Fruit fly (Drosophila melanogaster) whole organism, embryonic: ENCODE results near the gene zyd.

ENCODE experiments used
- Abd-B ChIP-seq: fragments of 200-800 bp; sonication (Bioruptor generic); optimal IDR thresholded peaks from 2 replicates; lab custom pipeline; 2018; ENCODE audit warnings: missing biosample characterization, mild to moderate bottlenecking, missing genetic modification characterization, moderate library complexity
- Aef1 ChIP-seq: fragments of 200-800 bp; sonication (Bioruptor generic); IDR thresholded peaks from 3 replicates; pipeline ENCODE4 v1.3.6; 2022; ENCODE audit warnings: missing biosample characterization, missing genetic modification characterization
- Asciz ChIP-seq: fragments of 200-800 bp; sonication (Bioruptor generic); optimal IDR thresholded peaks from 2 replicates; lab custom pipeline; 2017; ENCODE audit warnings: missing biosample characterization, mild to moderate bottlenecking, missing genetic modification characterization, missing genetic modification reagents
- BtbVII ChIP-seq: fragments of 200-800 bp; sonication (Bioruptor generic); optimal IDR thresholded peaks from 3 replicates; lab custom pipeline; 2017; ENCODE audit warnings: missing biosample characterization, mild to moderate bottlenecking, missing genetic modification characterization
- CG10654 ChIP-seq: fragments of 200-800 bp; sonication (Bioruptor generic); optimal IDR thresholded peaks from 2 replicates; lab custom pipeline; 2016; ENCODE audit warnings: missing biosample characterization, missing genetic modification characterization
- CG11695 ChIP-seq: fragments of 200-800 bp; sonication (Bioruptor generic); IDR thresholded peaks from 3 replicates; pipeline ENCODE4 v1.3.6; 2022; ENCODE audit warnings: missing biosample characterization, missing genetic modification characterization
- CG11696 ChIP-seq: fragments of 200-800 bp; sonication (Bioruptor generic); IDR thresholded peaks from 2 replicates; pipeline ENCODE4 v1.3.6; 2022; ENCODE audit warnings: missing biosample characterization, missing genetic modification characterization
- CG12236 ChIP-seq: fragments of 200-800 bp; sonication (Bioruptor generic); optimal IDR thresholded peaks from 2 replicates; lab custom pipeline; 2016; ENCODE audit warnings: missing biosample characterization, missing genetic modification characterization
- CG13424 ChIP-seq: fragments of 200-800 bp; sonication (Bioruptor generic); optimal IDR thresholded peaks from 2 replicates; lab custom pipeline; 2019; ENCODE audit warnings: missing biosample characterization, mild to moderate bottlenecking, missing genetic modification characterization, moderate library complexity
- CG1832 ChIP-seq: fragments of 200-800 bp; sonication (Bioruptor generic); optimal IDR thresholded peaks from 2 replicates; lab custom pipeline; 2017; ENCODE audit warnings: missing biosample characterization, mild to moderate bottlenecking, missing genetic modification characterization, inconsistent platforms
- CG18764 ChIP-seq: fragments of 200-800 bp; sonication (Bioruptor generic); optimal IDR thresholded peaks from 3 replicates; lab custom pipeline; 2016; ENCODE audit warnings: missing biosample characterization, missing genetic modification characterization
- CG2129 ChIP-seq: fragments of 200-800 bp; sonication (Bioruptor generic); IDR thresholded peaks from 2 replicates; pipeline ENCODE4 v1.3.6; 2022; ENCODE audit warnings: missing biosample characterization, missing genetic modification characterization; ENCODE audit not compliant: partially characterized antibody
- CG43689 ChIP-seq: fragments of 200-800 bp; sonication (Bioruptor generic); IDR thresholded peaks from 2 replicates; pipeline ENCODE4 v1.3.6; 2022; ENCODE audit warnings: missing biosample characterization, missing genetic modification characterization
- CG4404 ChIP-seq: fragments of 200-800 bp; sonication (Bioruptor generic); IDR thresholded peaks from 2 replicates; pipeline ENCODE4 v1.3.6; 2022; ENCODE audit warnings: missing biosample characterization, missing genetic modification characterization
- CG5245 ChIP-seq: fragments of 200-800 bp; sonication (Bioruptor generic); optimal IDR thresholded peaks from 3 replicates; lab custom pipeline; 2016; ENCODE audit warnings: missing biosample characterization, missing genetic modification characterization
- CG5953 ChIP-seq: fragments of 200-800 bp; sonication (Bioruptor generic); IDR thresholded peaks from 2 replicates; pipeline ENCODE4 v1.3.6; 2022; ENCODE audit warnings: missing biosample characterization, missing genetic modification characterization
- CG6254 ChIP-seq: fragments of 200-800 bp; sonication (Bioruptor generic); optimal IDR thresholded peaks from 3 replicates; lab custom pipeline; 2017; ENCODE audit warnings: mild to moderate bottlenecking, missing biosample characterization, missing genetic modification reagents, missing genetic modification characterization
- CG6813 ChIP-seq: fragments of 200-800 bp; sonication (Bioruptor generic); optimal IDR thresholded peaks from 2 replicates; lab custom pipeline; 2017; ENCODE audit warnings: missing biosample characterization, missing genetic modification characterization, mild to moderate bottlenecking, moderate library complexity, missing genetic modification reagents
- CG7357 ChIP-seq: fragments of 200-800 bp; sonication (Bioruptor generic); IDR thresholded peaks from 3 replicates; pipeline ENCODE4 v1.3.6; 2022; ENCODE audit warnings: missing biosample characterization, missing genetic modification characterization
- CG7928 ChIP-seq: fragments of 200-800 bp; sonication (Bioruptor generic); optimal IDR thresholded peaks from 2 replicates; lab custom pipeline; 2017; ENCODE audit warnings: missing biosample characterization, mild to moderate bottlenecking, missing genetic modification characterization
- CG8944 ChIP-seq: fragments of 200-800 bp; sonication (Bioruptor generic); optimal IDR thresholded peaks from 3 replicates; lab custom pipeline; 2016; ENCODE audit warnings: missing biosample characterization, missing genetic modification characterization
- CG9437 ChIP-seq: fragments of 200-800 bp; sonication (Bioruptor generic); optimal IDR thresholded peaks from 2 replicates; lab custom pipeline; 2018; ENCODE audit warnings: missing biosample characterization, mild to moderate bottlenecking, missing genetic modification characterization
- CkIIα-i1 ChIP-seq: fragments of 200-800 bp; sonication (Bioruptor generic); IDR thresholded peaks from 2 replicates; pipeline ENCODE4 v1.3.6; 2022; ENCODE audit warnings: missing biosample characterization, missing genetic modification characterization
- Dad ChIP-seq: fragments of 200-800 bp; sonication (Bioruptor generic); optimal IDR thresholded peaks from 3 replicates; lab custom pipeline; 2016; ENCODE audit warnings: missing biosample characterization, missing genetic modification characterization
- Dip3 ChIP-seq: fragments of 200-800 bp; sonication (Bioruptor generic); optimal IDR thresholded peaks from 3 replicates; lab custom pipeline; 2016; ENCODE audit warnings: missing biosample characterization, missing genetic modification characterization
- Dref ChIP-seq: fragments of 200-800 bp; sonication (Bioruptor generic); IDR thresholded peaks from 2 replicates; pipeline ENCODE4 v1.3.6; 2022; ENCODE audit warnings: missing biosample characterization, missing genetic modification characterization
- Elba2 ChIP-seq: fragments of 200-800 bp; sonication (Bioruptor generic); optimal IDR thresholded peaks from 3 replicates; lab custom pipeline; 2016; ENCODE audit warnings: missing biosample characterization, missing genetic modification characterization
- GATAe ChIP-seq: fragments of 200-800 bp; sonication (Bioruptor generic); conservative IDR thresholded peaks from 2 replicates; pipeline ENCODE4 v1.3.6; 2022; ENCODE audit warnings: missing biosample characterization, missing genetic modification characterization
- Gsc ChIP-seq: fragments of 200-800 bp; sonication (Bioruptor generic); IDR thresholded peaks from 2 replicates; pipeline ENCODE4 v1.3.6; 2022; ENCODE audit warnings: missing biosample characterization, missing genetic modification characterization
- Hmr ChIP-seq: fragments of 200-800 bp; sonication (Bioruptor generic); optimal IDR thresholded peaks from 3 replicates; lab custom pipeline; 2017; ENCODE audit warnings: mild to moderate bottlenecking, missing biosample characterization, missing genetic modification reagents, missing genetic modification characterization
- Lpt ChIP-seq: fragments of >200 bp; optimal IDR thresholded peaks from 2 replicates; lab custom pipeline; 2018; ENCODE audit warnings: missing biosample characterization, missing genetic modification characterization
- NFAT ChIP-seq: fragments of 200-800 bp; sonication (Bioruptor generic); IDR thresholded peaks from 2 replicates; pipeline ENCODE4 v1.3.6; 2022; ENCODE audit warnings: missing biosample characterization, missing genetic modification characterization
- Optix ChIP-seq: fragments of 200-800 bp; sonication (Bioruptor generic); IDR thresholded peaks from 3 replicates; pipeline ENCODE4 v1.3.6; 2022; ENCODE audit warnings: missing biosample characterization, missing genetic modification characterization
- Ptx1 ChIP-seq: fragments of 200-800 bp; sonication (Bioruptor generic); IDR thresholded peaks from 2 replicates; pipeline ENCODE4 v1.3.6; 2022; ENCODE audit warnings: missing biosample characterization, missing genetic modification characterization
- TFAM ChIP-seq: fragments of 200-800 bp; sonication (Bioruptor generic); optimal IDR thresholded peaks from 2 replicates; lab custom pipeline; 2017; ENCODE audit warnings: missing biosample characterization, missing genetic modification characterization, inconsistent platforms
- abd-A ChIP-seq: fragments of 200-800 bp; sonication (Bioruptor generic); optimal IDR thresholded peaks from 3 replicates; lab custom pipeline; 2019; ENCODE audit warnings: missing biosample characterization, mild to moderate bottlenecking, missing genetic modification characterization, moderate library complexity
- amos ChIP-seq: fragments of 200-800 bp; sonication (Bioruptor generic); IDR thresholded peaks from 2 replicates; pipeline ENCODE4 v1.3.6; 2022; ENCODE audit warnings: missing biosample characterization, missing genetic modification characterization; ENCODE audit not compliant: partially characterized antibody
- aop ChIP-seq: fragments of 200-800 bp; sonication (Bioruptor generic); IDR thresholded peaks from 2 replicates; pipeline ENCODE4 v1.3.6; 2022; ENCODE audit warnings: missing biosample characterization, missing genetic modification characterization
- bab2 ChIP-seq: fragments of 200-800 bp; sonication (Bioruptor generic); optimal IDR thresholded peaks from 2 replicates; lab custom pipeline; 2016; ENCODE audit warnings: missing biosample characterization, missing genetic modification characterization
- bcd ChIP-seq: fragments of 200-800 bp; sonication (Bioruptor generic); optimal IDR thresholded peaks from 2 replicates; lab custom pipeline; 2017; ENCODE audit warnings: missing biosample characterization, mild to moderate bottlenecking, missing genetic modification characterization
- dan ChIP-seq: fragments of 200-800 bp; sonication (Bioruptor generic); IDR thresholded peaks from 2 replicates; pipeline ENCODE4 v1.3.6; 2022; ENCODE audit warnings: missing biosample characterization, missing genetic modification characterization
- esg ChIP-seq: fragments of 200-800 bp; sonication (Bioruptor generic); conservative IDR thresholded peaks from 2 replicates; pipeline ENCODE4 v1.3.6; 2022; ENCODE audit warnings: missing biosample characterization, missing genetic modification characterization
- hkb ChIP-seq, 2 experiments: fragments of 200-800 bp in 1 of 2; fragments of >200 bp in 1 of 2; sonication (Bioruptor generic) in 1 of 2; IDR thresholded peaks in 1 of 2; optimal IDR thresholded peaks in 1 of 2; 2 replicates each; pipeline versions ENCODE4 v1.3.6 to Lab custom; 2017 to 2022; ENCODE audit warnings: missing biosample characterization in 1 of 2, missing genetic modification characterization in 1 of 2
- ind ChIP-seq: fragments of 200-800 bp; sonication (Bioruptor generic); optimal IDR thresholded peaks from 3 replicates; lab custom pipeline; 2016; ENCODE audit warnings: missing biosample characterization, missing genetic modification characterization
- jumu ChIP-seq: fragments of 200-800 bp; sonication (Bioruptor generic); optimal IDR thresholded peaks from 3 replicates; lab custom pipeline; 2016; ENCODE audit warnings: missing biosample characterization, missing genetic modification characterization
- lilli ChIP-seq: fragments of 200-800 bp; sonication (Bioruptor generic); optimal IDR thresholded peaks from 3 replicates; lab custom pipeline; 2016; ENCODE audit warnings: missing biosample characterization, missing genetic modification characterization
- pan ChIP-seq, 4 experiments: fragments of >200 bp in 3 of 4; fragments of 200-800 bp in 1 of 4; sonication (Bioruptor generic) in 1 of 4; optimal IDR thresholded peaks in 3 of 4; IDR thresholded peaks in 1 of 4; 2 replicates each; pipeline versions ENCODE4 v1.3.6 to Lab custom; 2017 to 2022; ENCODE audit warnings: missing biosample characterization in 2 of 4, missing genetic modification characterization in 2 of 4, mixed read lengths in 1 of 4
- sisA ChIP-seq: fragments of 200-800 bp; sonication (Bioruptor generic); IDR thresholded peaks from 2 replicates; pipeline ENCODE4 v1.3.6; 2022; ENCODE audit warnings: missing biosample characterization, missing genetic modification characterization
- slbo ChIP-seq: fragments of 200-800 bp; sonication (Bioruptor generic); IDR thresholded peaks from 2 replicates; pipeline ENCODE4 v1.3.6; 2022; ENCODE audit warnings: missing biosample characterization, missing genetic modification characterization
- tap ChIP-seq: fragments of 200-800 bp; optimal IDR thresholded peaks from 3 replicates; lab custom pipeline; 2019; ENCODE audit warnings: missing biosample characterization, mild to moderate bottlenecking, missing genetic modification characterization, moderate library complexity
- tup ChIP-seq: fragments of 200-800 bp; sonication (Bioruptor generic); optimal IDR thresholded peaks from 2 replicates; lab custom pipeline; 2016; ENCODE audit warnings: missing biosample characterization, mild to moderate bottlenecking, missing genetic modification characterization, moderate library complexity

The zyd gene

dm6 chrX:23007399-23007798 lies 15.3 kb upstream of the zyd start (continued):
- TF ChIP-seq Hmr (GFP tag; lab: Kevin White, UChicago): peak; percentile 39
- TF ChIP-seq Asciz (GFP tag; lab: Kevin White, UChicago): no peak
- TF ChIP-seq NFAT (GFP tag; lab: Robert Waterston, UW): no peak; the same call in 1 of the 2 replicates
- no peak for TF ChIP-seq CG1832
- TF ChIP-seq Optix (GFP tag; lab: Robert Waterston, UW): no peak
- TF ChIP-seq CG9437 (GFP tag; lab: Kevin White, UChicago): no peak
- no peak for TF ChIP-seq sisA (GFP tag; lab: Robert Waterston, UW)
- peak; percentile 86 for TF ChIP-seq CG2129 (GFP tag; lab: Robert Waterston, UW)
- no peak for TF ChIP-seq pan (optimal IDR thresholded peaks at IDR 0.05; lab: Kevin White, UChicago)
- no peak for TF ChIP-seq pan (GFP tag; optimal IDR thresholded peaks at IDR 0.05 in 1 of 2, IDR thresholded peaks at IDR 0.05 in 1 of 2)
- TF ChIP-seq Ptx1: 0 out of 2 replicates have a peak, but pooled peaks have one; percentile 27
- no peak for TF ChIP-seq Lpt
- TF ChIP-seq CkIIα-i1 (GFP tag; lab: Robert Waterston, UW): no peak
- no peak for TF ChIP-seq GATAe
- TF ChIP-seq CG4404 (GFP tag; lab: Robert Waterston, UW): no peak
- TF ChIP-seq CG7357 (GFP tag; lab: Robert Waterston, UW): no peak
- TF ChIP-seq Gsc: no peak
- no peak for TF ChIP-seq jumu (GFP tag; lab: Kevin White, UChicago)
- TF ChIP-seq Dref (GFP tag; lab: Robert Waterston, UW): peak; percentile 94
- 0 out of 3 replicates have a peak, but pooled peaks have one; percentile 32 for TF ChIP-seq CG11695 (GFP tag; lab: Robert Waterston, UW)
- no peak for TF ChIP-seq CG6813 (GFP tag; lab: Kevin White, UChicago)
- TF ChIP-seq CG5953: no peak
- TF ChIP-seq TFAM (GFP tag; lab: Kevin White, UChicago): no peak
- no peak for TF ChIP-seq Aef1 (GFP tag; lab: Robert Waterston, UW)
- no peak for TF ChIP-seq tap
- TF ChIP-seq bcd (GFP tag; lab: Kevin White, UChicago): no peak
- TF ChIP-seq amos (GFP tag; lab: Robert Waterston, UW): peak; percentile 98
- TF ChIP-seq CG11696 (GFP tag; lab: Robert Waterston, UW): no peak
- TF ChIP-seq ind (GFP tag; lab: Kevin White, UChicago): no peak
- TF ChIP-seq CG5245 (GFP tag; lab: Kevin White, UChicago): no peak
- no peak for TF ChIP-seq CG10654
- no peak for TF ChIP-seq esg (GFP tag; lab: Robert Waterston, UW)
- TF ChIP-seq slbo: peak; percentile 58
- no peak for TF ChIP-seq CG6254
- TF ChIP-seq CG8944: no peak
- no peak for TF ChIP-seq CG18764 (GFP tag; lab: Kevin White, UChicago)
- TF ChIP-seq CG13424 (tag; lab: Kevin White, UChicago): no peak
- no peak for TF ChIP-seq tup (GFP tag; lab: Kevin White, UChicago)
- TF ChIP-seq Elba2: no peak
- TF ChIP-seq Dad (GFP tag; lab: Kevin White, UChicago): no peak
- TF ChIP-seq abd-A (tag; lab: Kevin White, UChicago): no peak
- TF ChIP-seq lilli (GFP tag; lab: Kevin White, UChicago): no peak
- TF ChIP-seq Abd-B (GFP tag; lab: Kevin White, UChicago): peak; percentile 16
- TF ChIP-seq BtbVII (GFP tag; lab: Kevin White, UChicago): no peak
- no peak for TF ChIP-seq CG12236
- TF ChIP-seq bab2 (GFP tag; lab: Kevin White, UChicago): no peak
- no peak for TF ChIP-seq Dip3 (GFP tag; lab: Kevin White, UChicago)
- no peak for TF ChIP-seq CG7928
- TF ChIP-seq CG43689 (GFP tag; lab: Robert Waterston, UW): no peak
- no peak for TF ChIP-seq aop
- TF ChIP-seq dan (GFP tag; lab: Robert Waterston, UW): no peak
- no peak for TF ChIP-seq hkb (optimal IDR thresholded peaks at IDR 0.05; lab: Kevin White, UChicago)
- TF ChIP-seq hkb (GFP tag; IDR thresholded peaks at IDR 0.05; lab: Robert Waterston, UW): 0 out of 2 replicates have a peak, but pooled peaks have one; percentile 20
